Worm (Caenorhabditis elegans) whole organism, L3 larva: ENCODE results near the gene nsy-1.
A peak's percentile ranks its signal among the peaks of the same experiment; 100 is the strongest.

ENCODE experiments used
- aly-2 ChIP-seq: fragments of 150-350 bp; optimal IDR thresholded peaks from 2 replicates; lab custom pipeline; 2014; ENCODE audit warnings: missing biosample characterization, missing genetic modification characterization
- ama-1 ChIP-seq: fragments of 150-350 bp; optimal IDR thresholded peaks from 2 replicates; lab custom pipeline; 2018
- ceh-16 ChIP-seq: sonication (generic microtip); optimal IDR thresholded peaks from 2 replicates; lab custom pipeline; 2017; ENCODE audit warnings: missing biosample characterization, missing genetic modification characterization
- ceh-28 ChIP-seq: fragments of 150-350 bp; optimal IDR thresholded peaks from 2 replicates; lab custom pipeline; 2014; ENCODE audit warnings: missing biosample characterization, missing genetic modification reagents, missing genetic modification characterization
- daf-12 ChIP-seq: fragments of 150-350 bp; optimal IDR thresholded peaks from 2 replicates; lab custom pipeline; 2014; ENCODE audit warnings: missing biosample characterization, missing genetic modification reagents, missing genetic modification characterization
- egl-5 ChIP-seq: fragments of 150-350 bp; optimal IDR thresholded peaks from 2 replicates; lab custom pipeline; 2017; ENCODE audit warnings: missing biosample characterization, missing genetic modification reagents, missing genetic modification characterization, inconsistent platforms
- elt-1 ChIP-seq: fragments of 150-350 bp; optimal IDR thresholded peaks from 2 replicates; lab custom pipeline; 2014; ENCODE audit warnings: missing biosample characterization, missing genetic modification characterization
- elt-2 ChIP-seq: sonication (generic microtip); optimal IDR thresholded peaks from 2 replicates; lab custom pipeline; 2016; ENCODE audit warnings: missing genetic modification reagents, mild to moderate bottlenecking, missing genetic modification characterization, missing compliant biosample characterization
- elt-3 ChIP-seq, 3 experiments: fragments of 150-350 bp in 1 of 3; sonication (generic microtip) in 2 of 3; optimal IDR thresholded peaks; 2 replicates in 2 of 3; 4 replicates in 1 of 3; lab custom pipeline; 2014 to 2017; ENCODE audit warnings: missing biosample characterization in 3 of 3, missing genetic modification characterization in 3 of 3
- fkh-2 ChIP-seq: fragments of 150-350 bp; optimal IDR thresholded peaks from 2 replicates; lab custom pipeline; 2014; ENCODE audit warnings: missing biosample characterization, missing genetic modification reagents, missing genetic modification characterization
- hmg-11 ChIP-seq: sonication (generic microtip); optimal IDR thresholded peaks from 2 replicates; lab custom pipeline; 2016; ENCODE audit warnings: missing genetic modification characterization, missing compliant biosample characterization
- jun-1 ChIP-seq: fragments of 150-350 bp; optimal IDR thresholded peaks from 2 replicates; lab custom pipeline; 2014; ENCODE audit warnings: missing biosample characterization, missing genetic modification reagents, missing genetic modification characterization
- lin-15B ChIP-seq: fragments of 150-350 bp; optimal IDR thresholded peaks from 2 replicates; lab custom pipeline; 2014; ENCODE audit warnings: missing biosample characterization, missing genetic modification characterization
- lin-39 ChIP-seq: fragments of 150-350 bp; optimal IDR thresholded peaks from 2 replicates; lab custom pipeline; 2018; ENCODE audit warnings: missing biosample characterization, missing genetic modification reagents, missing genetic modification characterization
- mdl-1 ChIP-seq: fragments of 150-350 bp; optimal IDR thresholded peaks from 2 replicates; lab custom pipeline; 2014; ENCODE audit warnings: missing biosample characterization, missing genetic modification characterization
- nfya-1 ChIP-seq: sonication (generic microtip); optimal IDR thresholded peaks from 2 replicates; lab custom pipeline; 2017; ENCODE audit warnings: missing genetic modification characterization, mild to moderate bottlenecking, missing compliant biosample characterization, antibody characterized with exemption, moderate library complexity; ENCODE audit not compliant: insufficient read depth
- nhr-11 ChIP-seq: fragments of 150-350 bp; optimal IDR thresholded peaks from 2 replicates; lab custom pipeline; 2014; ENCODE audit warnings: missing biosample characterization, missing genetic modification characterization
- nhr-23 ChIP-seq: fragments of 150-350 bp; optimal IDR thresholded peaks from 2 replicates; lab custom pipeline; 2014; ENCODE audit warnings: missing biosample characterization, missing genetic modification reagents, missing genetic modification characterization
- nhr-237 ChIP-seq: fragments of 150-350 bp; optimal IDR thresholded peaks from 2 replicates; lab custom pipeline; 2014; ENCODE audit warnings: missing biosample characterization, missing genetic modification characterization
- nhr-25 ChIP-seq: sonication (generic microtip); optimal IDR thresholded peaks from 2 replicates; lab custom pipeline; 2017; ENCODE audit warnings: missing biosample characterization, missing genetic modification characterization
- nhr-28 ChIP-seq: fragments of 150-350 bp; optimal IDR thresholded peaks from 2 replicates; lab custom pipeline; 2014; ENCODE audit warnings: missing biosample characterization, missing genetic modification characterization
- nhr-43 ChIP-seq: sonication (generic microtip); optimal IDR thresholded peaks from 2 replicates; lab custom pipeline; 2016; ENCODE audit warnings: mild to moderate bottlenecking, missing genetic modification characterization, missing compliant biosample characterization; ENCODE audit not compliant: poor library complexity, severe bottlenecking
- nhr-67 ChIP-seq: fragments of 150-350 bp; optimal IDR thresholded peaks from 2 replicates; lab custom pipeline; 2014; ENCODE audit warnings: missing biosample characterization, missing genetic modification characterization
- nhr-76 ChIP-seq: fragments of 150-350 bp; sonication (generic microtip); optimal IDR thresholded peaks from 5 replicates; lab custom pipeline; 2014; ENCODE audit warnings: missing biosample characterization, missing genetic modification characterization
- pha-4 ChIP-seq: fragments of 150-350 bp; optimal IDR thresholded peaks from 2 replicates; lab custom pipeline; 2014; ENCODE audit warnings: missing biosample characterization, missing genetic modification reagents, missing genetic modification characterization
- sea-2 ChIP-seq: fragments of 150-350 bp; sonication (generic microtip); optimal IDR thresholded peaks from 4 replicates; lab custom pipeline; 2014; ENCODE audit warnings: missing biosample characterization, missing genetic modification reagents, missing genetic modification characterization
- skn-1 ChIP-seq: fragments of 150-350 bp; optimal IDR thresholded peaks from 2 replicates; lab custom pipeline; 2014; ENCODE audit warnings: missing biosample characterization, missing genetic modification characterization
- snpc-4 ChIP-seq: fragments of 150-350 bp; optimal IDR thresholded peaks from 2 replicates; lab custom pipeline; 2014; ENCODE audit warnings: missing biosample characterization, missing genetic modification characterization
- unc-62 ChIP-seq: fragments of 150-350 bp; sonication (generic microtip); optimal IDR thresholded peaks from 4 replicates; lab custom pipeline; 2014; ENCODE audit warnings: missing biosample characterization, missing genetic modification reagents, missing genetic modification characterization
- zag-1 ChIP-seq: fragments of 150-350 bp; optimal IDR thresholded peaks from 2 replicates; lab custom pipeline; 2014; ENCODE audit warnings: missing biosample characterization, missing genetic modification characterization
- ztf-11 ChIP-seq: fragments of 150-350 bp; optimal IDR thresholded peaks from 2 replicates; lab custom pipeline; 2014; ENCODE audit warnings: missing biosample characterization, missing genetic modification characterization
- ztf-4 ChIP-seq: fragments of 150-350 bp; optimal IDR thresholded peaks from 2 replicates; lab custom pipeline; 2014; ENCODE audit warnings: missing biosample characterization, missing genetic modification characterization

The nsy-1 gene

ce11 chrII:4985961-4986503, 36.5 kb upstream of the nsy-1 start:
- TF ChIP-seq elt-1 (tag; lab: Kevin White, UChicago) (peak; percentile 65), sea-2 (GFP tag; lab: Kevin White, UChicago) (no peak), nhr-23 (tag; lab: Kevin White, UChicago) (peak; percentile 74)

ce11 chrII:4986664-4987063, 35.9 kb upstream of the nsy-1 start:
- TF ChIP-seq elt-2 (tag; lab: Kevin White, UChicago) (no peak), mdl-1 (no peak), lin-39 (tag; lab: Kevin White, UChicago) (no peak), elt-1 (tag; lab: Kevin White, UChicago) (no peak), nhr-43 (tag; lab: Kevin White, UChicago) (no peak)

ce11 chrII:4987257-4987656, 35.3 kb upstream of the nsy-1 start:
- TF ChIP-seq elt-1 (tag; lab: Kevin White, UChicago) (no peak), ztf-4 (tag; lab: Kevin White, UChicago) (no peak), nhr-237 (tag; lab: Kevin White, UChicago) (no peak), nhr-28 (tag; lab: Kevin White, UChicago) (no peak), nhr-43 (tag; lab: Kevin White, UChicago) (no peak), nhr-76 (tag; lab: Kevin White, UChicago) (no peak), nfya-1 (tag; lab: Kevin White, UChicago) (no peak), elt-3 (tag; optimal IDR thresholded peaks at IDR 0.05; lab: Kevin White, UChicago) (no peak), aly-2 (no peak), jun-1 (no peak), elt-2 (tag; lab: Kevin White, UChicago) (no peak)

ce11 chrII:4989802-4990201, 32.8 kb upstream of the nsy-1 start, which contains the start of gene T27F7.12:
Gene T27F7.12 (plus strand): TSS chrII:4990102.
- TF ChIP-seq fkh-2 (tag; lab: Kevin White, UChicago) = no peak
- TF ChIP-seq ztf-11 (tag; lab: Kevin White, UChicago) = no peak
- no peak for TF ChIP-seq lin-39 (tag; lab: Kevin White, UChicago)
- TF ChIP-seq elt-3 (tag; optimal IDR thresholded peaks at IDR 0.05; lab: Kevin White, UChicago) = no peak
- TF ChIP-seq nhr-67 (tag; lab: Kevin White, UChicago) = no peak
- no peak for TF ChIP-seq mdl-1
- TF ChIP-seq ceh-28 = no peak
- no peak for TF ChIP-seq jun-1
- no peak for TF ChIP-seq nhr-43 (tag; lab: Kevin White, UChicago)
- TF ChIP-seq ceh-16 = no peak
- no peak for TF ChIP-seq nhr-76 (tag; lab: Kevin White, UChicago)
- no peak for TF ChIP-seq nhr-28 (tag; lab: Kevin White, UChicago)
- no peak for TF ChIP-seq nhr-11 (tag; lab: Kevin White, UChicago)
- TF ChIP-seq ama-1 (lab: Kevin White, UChicago) = no peak
- TF ChIP-seq skn-1 (tag; lab: Kevin White, UChicago) = no peak
- TF ChIP-seq aly-2 = no peak

ce11 chrII:4992977-4993376, 29.6 kb upstream of the nsy-1 start, which contains the start of gene pigb-1:
Gene pigb-1 (minus strand): TSS chrII:4993077.
- TF ChIP-seq pha-4 = no peak
- no peak for TF ChIP-seq egl-5 (tag; lab: Kevin White, UChicago)
- no peak for TF ChIP-seq ceh-28
- no peak for TF ChIP-seq zag-1 (tag; lab: Kevin White, UChicago)
- TF ChIP-seq unc-62 (GFP tag; lab: Kevin White, UChicago) = no peak
- TF ChIP-seq daf-12 (tag; lab: Kevin White, UChicago) = no peak

- TF ChIP-seq unc-62 (GFP tag; lab: Kevin White, UChicago) (no peak), hmg-11 (tag; lab: Kevin White, UChicago) (peak; percentile 80), nhr-25 (tag; lab: Kevin White, UChicago) (peak; percentile 35), lin-15B (tag; lab: Kevin White, UChicago) (peak; percentile 73), elt-2 (tag; lab: Kevin White, UChicago) (peak; percentile 38), snpc-4 (tag; lab: Kevin White, UChicago) (peak; percentile 74), nhr-237 (tag; lab: Kevin White, UChicago) (no peak), nfya-1 (tag; lab: Kevin White, UChicago) (peak; percentile 70), nhr-28 (tag; lab: Kevin White, UChicago) (no peak), pha-4 (peak; percentile 64)
Observed at ce11 chrII:4993530-4994192, 28.9 kb upstream of the nsy-1 start, which contains the start of the genes eif-1 and vps-24. Gene eif-1 (minus strand): TSS chrII:4993580. Gene vps-24 (plus strand): TSS chrII:4993998.
